Fruit fly (Drosophila melanogaster): ENCODE data around the gene CG15211.

Gene CG15211

DNA sequence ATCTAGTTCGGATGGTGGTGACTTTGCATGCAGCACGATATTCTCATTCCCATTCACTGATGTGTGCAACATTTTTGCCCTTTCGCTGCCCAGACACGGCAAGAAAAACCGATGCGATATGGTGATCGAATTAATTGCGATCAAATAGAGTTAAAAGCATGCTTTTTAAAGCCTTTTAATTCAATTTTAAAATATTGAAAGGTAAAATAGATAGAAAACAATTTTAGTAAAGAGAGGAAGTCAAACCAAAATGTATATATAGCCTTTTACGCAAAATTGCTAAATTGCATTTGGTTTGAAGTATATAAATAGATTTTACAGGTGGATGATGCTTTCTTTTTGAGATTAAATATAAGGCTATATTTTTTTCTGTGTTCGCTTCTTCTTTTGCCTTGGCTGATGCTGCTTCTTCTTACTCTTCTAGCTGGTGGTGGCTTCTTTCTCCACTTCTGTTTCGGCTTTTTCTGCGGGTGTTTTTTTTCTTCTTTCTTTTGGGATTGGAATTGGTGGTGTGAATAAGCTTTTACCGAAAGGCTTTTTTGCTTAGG, 31.3 kb upstream of the CG15211 start (continued):
- TF ChIP-seq fd85E (GFP tag; optimal IDR thresholded peaks at IDR 0.05) (no peak), CG6163 (GFP tag; IDR thresholded peaks at IDR 0.05) (peak; percentile 38; the same call in 1 of the 3 replicates), CG34406 (GFP tag; optimal IDR thresholded peaks at IDR 0.05) (peak; percentile 15), CG10631 (GFP tag; optimal IDR thresholded peaks at IDR 0.05) (peak; percentile 25), CG3919 (GFP tag; optimal IDR thresholded peaks at IDR 0.05) (no peak), Hr39 (GFP tag; optimal IDR thresholded peaks at IDR 0.05) (no peak), net (GFP tag; optimal IDR thresholded peaks at IDR 0.05) (no peak), Lpt (GFP tag; optimal IDR thresholded peaks at IDR 0.05) (no peak), lz (GFP tag; optimal IDR thresholded peaks at IDR 0.05) (no peak), Eip78C (GFP tag) (peak; percentile 83), pdm3 (GFP tag; optimal IDR thresholded peaks at IDR 0.05) (no peak), CG11902 (GFP tag; optimal IDR thresholded peaks at IDR 0.05) (no peak), svp (GFP tag) (peak; percentile 62), spab (GFP tag; optimal IDR thresholded peaks at IDR 0.05) (no peak), cyc (GFP tag; optimal IDR thresholded peaks at IDR 0.05) (no peak), CG8119 (GFP tag; IDR thresholded peaks at IDR 0.05) (no peak), OdsH (GFP tag; optimal IDR thresholded peaks at IDR 0.05) (no peak), salr (GFP tag; optimal IDR thresholded peaks at IDR 0.05) (no peak)

- TF ChIP-seq vri (GFP tag; optimal IDR thresholded peaks at IDR 0.05) (peak; percentile 32), CG8119 (GFP tag; IDR thresholded peaks at IDR 0.05) (peak; percentile 40; the same call in 1 of the 3 replicates), CG16779 (tag; optimal IDR thresholded peaks at IDR 0.05) (peak; percentile 35), CG3032 (tag; optimal IDR thresholded peaks at IDR 0.05) (peak; percentile 24), Lpt (GFP tag; optimal IDR thresholded peaks at IDR 0.05) (peak; percentile 37), CG6163 (GFP tag; IDR thresholded peaks at IDR 0.05) (peak; percentile 77; the same call in 2 of the 3 replicates), spab (GFP tag; optimal IDR thresholded peaks at IDR 0.05) (peak; percentile 42), Blimp-1 (GFP tag; optimal IDR thresholded peaks at IDR 0.05) (no peak), Eip75B (GFP tag; optimal IDR thresholded peaks at IDR 0.05) (no peak), Sox102F (GFP tag; optimal IDR thresholded peaks at IDR 0.05) (peak; percentile 18), CG6276 (GFP tag; optimal IDR thresholded peaks at IDR 0.05) (peak; percentile 60), CG10669 (GFP tag; optimal IDR thresholded peaks at IDR 0.05) (peak; percentile 42), net (GFP tag; optimal IDR thresholded peaks at IDR 0.05) (peak; percentile 24), CG32006 (GFP tag; optimal IDR thresholded peaks at IDR 0.05) (peak; percentile 22), fd85E (GFP tag; optimal IDR thresholded peaks at IDR 0.05) (no peak), salr (GFP tag; optimal IDR thresholded peaks at IDR 0.05) (peak in 1 of 2 experiments; percentile 47), Sox14 (GFP tag; optimal IDR thresholded peaks at IDR 0.05) (peak; percentile 86), Ets21C (GFP tag; optimal IDR thresholded peaks at IDR 0.05) (no peak), CG34406 (GFP tag; optimal IDR thresholded peaks at IDR 0.05) (no peak), eg (GFP tag; IDR thresholded peaks at IDR 0.05) (peak; percentile 46; the same call in 1 of the 3 replicates), CG6854 (GFP tag; optimal IDR thresholded peaks at IDR 0.05) (peak; percentile 2), Met (GFP tag; optimal IDR thresholded peaks at IDR 0.05) (no peak), Hr38 (GFP tag; optimal IDR thresholded peaks at IDR 0.05) (no peak), svp (GFP tag) (peak; percentile 66), CG6808 (GFP tag; optimal IDR thresholded peaks at IDR 0.05) (peak; percentile 57), Ets96B (tag; optimal IDR thresholded peaks at IDR 0.05) (peak; percentile 21), CG3919 (GFP tag; optimal IDR thresholded peaks at IDR 0.05) (peak; percentile 7), CG1621 (tag; optimal IDR thresholded peaks at IDR 0.05) (peak; percentile 14), Gug (GFP tag; IDR thresholded peaks at IDR 0.05) (0 out of 2 replicates have a peak, but pooled peaks have one; percentile 15), dsx (GFP tag; optimal IDR thresholded peaks at IDR 0.05; ENCODE audit: poor library complexity, severe bottlenecking) (peak; percentile 25), CG9139 (GFP tag; optimal IDR thresholded peaks at IDR 0.05) (peak; percentile 28), Eip78C (GFP tag) (peak; percentile 37), CG11762 (GFP tag; optimal IDR thresholded peaks at IDR 0.05; ENCODE audit: insufficient read depth) (peak; percentile 14), ss (GFP tag; optimal IDR thresholded peaks at IDR 0.05) (peak; percentile 62 to 69)
These were observed 30.4 kb upstream of the CG15211 start for dm6 chrX:10741754-10742577.
